Worm (Caenorhabditis elegans): ENCODE data around the gene cyp-34A10.

DNA sequence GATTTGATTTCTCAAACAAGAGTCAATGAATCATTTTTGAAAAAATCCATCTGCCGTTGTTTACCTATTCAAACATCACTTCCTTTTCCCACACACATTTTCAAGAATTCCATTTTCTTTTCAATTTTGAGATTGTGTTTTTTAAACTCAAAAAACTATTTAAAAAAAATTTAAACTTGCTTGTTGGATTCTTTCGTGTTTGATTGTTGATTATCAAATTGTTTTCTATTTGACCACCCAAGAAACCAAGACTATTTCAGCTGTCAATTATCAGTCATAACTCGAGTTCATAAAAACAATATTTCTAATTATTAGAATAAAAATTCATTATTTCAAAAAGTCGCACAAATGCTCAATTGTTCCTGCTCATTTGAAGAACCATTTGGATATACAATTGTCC is 32.4 kb upstream of the cyp-34A10 start, which contains the start of gene srh-8:
- TF ChIP-seq fos-1 (tag; optimal IDR thresholded peaks at IDR 0.05) = no peak
- TF ChIP-seq lin-38 (GFP tag; IDR thresholded peaks at IDR 0.05) = no peak
- TF ChIP-seq mxl-3 (GFP tag; optimal IDR thresholded peaks at IDR 0.05) = no peak
- TF ChIP-seq nhr-48 (tag; optimal IDR thresholded peaks at IDR 0.05) = no peak
- TF ChIP-seq lin-39 (tag; optimal IDR thresholded peaks at IDR 0.05) = no peak
- no peak for TF ChIP-seq ztf-11 (tag; optimal IDR thresholded peaks at IDR 0.05)
- no peak for TF ChIP-seq D1046.2 (GFP tag; IDR thresholded peaks at IDR 0.05)
- no peak for TF ChIP-seq lin-1 (GFP tag; IDR thresholded peaks at IDR 0.05)
- no peak for TF ChIP-seq lsy-2 (tag; optimal IDR thresholded peaks at IDR 0.05)
